Worm (Caenorhabditis elegans) whole organism, L2 larva: ENCODE measurements around the gene spp-26.

ENCODE experiments used
- fos-1 ChIP-seq: fragments of 150-350 bp; optimal IDR thresholded peaks from 2 replicates; lab custom pipeline; 2014; ENCODE audit warnings: missing biosample characterization, missing genetic modification characterization
- lsy-2 ChIP-seq, 2 experiments: fragments of 150-350 bp in 1 of 2; sonication (generic microtip) in 1 of 2; optimal IDR thresholded peaks; 2 replicates each; lab custom pipeline; 2014 to 2017; ENCODE audit warnings: missing biosample characterization in 2 of 2, missing genetic modification characterization in 2 of 2
- snpc-4 ChIP-seq: fragments of 150-350 bp; optimal IDR thresholded peaks from 2 replicates; lab custom pipeline; 2014; ENCODE audit warnings: missing biosample characterization, missing genetic modification characterization
- zag-1 ChIP-seq: fragments of 150-350 bp; optimal IDR thresholded peaks from 2 replicates; lab custom pipeline; 2014; ENCODE audit warnings: missing biosample characterization, missing genetic modification characterization
- ztf-11 ChIP-seq: sonication (generic microtip); optimal IDR thresholded peaks from 2 replicates; lab custom pipeline; 2017; ENCODE audit warnings: missing biosample characterization, missing genetic modification characterization

- no peak for TF ChIP-seq zag-1 (tag; lab: Kevin White, UChicago)
- no peak for TF ChIP-seq lsy-2 (tag; optimal IDR thresholded peaks at IDR 0.05; lab: Kevin White, UChicago)
- no peak for TF ChIP-seq snpc-4 (tag; lab: Kevin White, UChicago)
- no peak for TF ChIP-seq fos-1
- TF ChIP-seq ztf-11 (tag; lab: Kevin White, UChicago) = no peak
Observed at ce11 chrV:6605275-6605674, 46.3 kb upstream of the spp-26 start, which contains the start of gene ZK1055.7.
